Fruit fly (Drosophila melanogaster) S2 (cell line): ENCODE results near the gene CG15695.

Experiments used
- CG8478 ChIP-seq: fragments of >200 bp; optimal IDR thresholded peaks from 2 replicates; lab custom pipeline; 2018
- CTCF ChIP-seq, 2 experiments: fragments of >200 bp; optimal IDR thresholded peaks; 2 replicates each; lab custom pipeline; 2018

Gene CG15695

dm6 chr3R:20841840-20842239 lies at the start of gene CG15695:
Gene CG15695, plus strand, starts transcription at chr3R:20842140.
- TF ChIP-seq CTCF (optimal IDR thresholded peaks at IDR 0.05; lab: Kevin White, UChicago) = no peak
- TF ChIP-seq CG8478 (lab: Kevin White, UChicago) = no peak

dm6 chr3R:20796949-20797348 lies 45.0 kb upstream of the CG15695 start:
- no peak for TF ChIP-seq CTCF (optimal IDR thresholded peaks at IDR 0.05; lab: Kevin White, UChicago)
- TF ChIP-seq CG8478 (lab: Kevin White, UChicago) = no peak

- no peak for TF ChIP-seq CG8478 (lab: Kevin White, UChicago)
- TF ChIP-seq CTCF (optimal IDR thresholded peaks at IDR 0.05; lab: Kevin White, UChicago) = no peak
Observed at dm6 chr3R:20802253-20802652, 39.7 kb upstream of the CG15695 start.

- peak in 1 of 2 experiments; percentile 40 for TF ChIP-seq CTCF (optimal IDR thresholded peaks at IDR 0.05; lab: Kevin White, UChicago)
- TF ChIP-seq CG8478 (lab: Kevin White, UChicago) = no peak
Observed at dm6 chr3R:20816008-20816407, 25.9 kb upstream of the CG15695 start, which contains the start of gene Fancd2. Gene Fancd2, minus strand, starts transcription at chr3R:20816190.

dm6 chr3R:20818237-20818636 lies 23.7 kb upstream of the CG15695 start:
- TF ChIP-seq CTCF (optimal IDR thresholded peaks at IDR 0.05; lab: Kevin White, UChicago) (no peak), CG8478 (lab: Kevin White, UChicago) (no peak)

dm6 chr3R:20818689-20819088 lies 23.3 kb upstream of the CG15695 start, which contains the start of gene CG17270:
Gene CG17270, minus strand, starts transcription at chr3R:20818929.
- no peak for TF ChIP-seq CTCF (optimal IDR thresholded peaks at IDR 0.05; lab: Kevin White, UChicago)
- no peak for TF ChIP-seq CG8478 (lab: Kevin White, UChicago)

- TF ChIP-seq CG8478 (lab: Kevin White, UChicago) (no peak), CTCF (optimal IDR thresholded peaks at IDR 0.05; lab: Kevin White, UChicago) (peak; percentile 23 to 49)
Observed at dm6 chr3R:20821815-20822375, 20.0 kb upstream of the CG15695 start, which contains the start of the genes CG17271 and RpS20. Gene CG17271, minus strand, starts transcription at chr3R:20821848. Gene RpS20, plus strand, starts transcription at chr3R:20822181.

- TF ChIP-seq CTCF (optimal IDR thresholded peaks at IDR 0.05; lab: Kevin White, UChicago) (no peak), CG8478 (lab: Kevin White, UChicago) (no peak)
Observed at dm6 chr3R:20823704-20824454, 18.1 kb upstream of the CG15695 start, which contains the start of gene CG17272. Gene CG17272, minus strand, starts transcription at chr3R:20824239.

dm6 chr3R:20826929-20827328 lies 15.0 kb upstream of the CG15695 start:
- TF ChIP-seq CTCF (optimal IDR thresholded peaks at IDR 0.05; lab: Kevin White, UChicago) = no peak
- no peak for TF ChIP-seq CG8478 (lab: Kevin White, UChicago)

- no peak for TF ChIP-seq CG8478 (lab: Kevin White, UChicago)
- TF ChIP-seq CTCF (optimal IDR thresholded peaks at IDR 0.05; lab: Kevin White, UChicago) = peak in 1 of 2 experiments; percentile 12
Observed at dm6 chr3R:20828520-20829415, 13.2 kb upstream of the CG15695 start.

dm6 chr3R:20829416-20830131 lies 12.4 kb upstream of the CG15695 start:
- TF ChIP-seq CTCF (optimal IDR thresholded peaks at IDR 0.05; lab: Kevin White, UChicago) = no peak
- TF ChIP-seq CG8478 (lab: Kevin White, UChicago) = no peak

- TF ChIP-seq CTCF (optimal IDR thresholded peaks at IDR 0.05; lab: Kevin White, UChicago) (peak; percentile 2 to 8), CG8478 (lab: Kevin White, UChicago) (no peak)
Observed at dm6 chr3R:20830153-20830695, 11.7 kb upstream of the CG15695 start, which contains the start of gene Adss. Gene Adss, minus strand, starts transcription at chr3R:20830580.

- TF ChIP-seq CG8478 (lab: Kevin White, UChicago) = no peak
- no peak for TF ChIP-seq CTCF (optimal IDR thresholded peaks at IDR 0.05; lab: Kevin White, UChicago)
Observed at dm6 chr3R:20830963-20831362, 11.0 kb upstream of the CG15695 start, which contains the start of gene CG31223. Gene CG31223, plus strand, starts transcription at chr3R:20831127.
